Fruit fly (Drosophila melanogaster): ENCODE data around the gene CG45099.
A peak's percentile ranks its signal among the peaks of the same experiment; 100 is the strongest.

The CG45099 gene

dm6 chr3R:22035552-22035951 is 1.5 kb upstream of the CG45099 start:
- TF ChIP-seq pan (optimal IDR thresholded peaks at IDR 0.05) (no peak), tai (GFP tag; optimal IDR thresholded peaks at IDR 0.05) (no peak), fru (GFP tag; optimal IDR thresholded peaks at IDR 0.05) (no peak), Abd-B (GFP tag; optimal IDR thresholded peaks at IDR 0.05) (no peak), Myc (optimal IDR thresholded peaks at IDR 0.05) (peak; percentile 52), CrebA (GFP tag; optimal IDR thresholded peaks at IDR 0.05; ENCODE audit: borderline replicate concordance) (no peak), br (GFP tag; optimal IDR thresholded peaks at IDR 0.05) (no peak), ey (GFP tag; optimal IDR thresholded peaks at IDR 0.05) (no peak), Rel (GFP tag; optimal IDR thresholded peaks at IDR 0.05) (no peak), Rel (tag; optimal IDR thresholded peaks at IDR 0.05) (peak; percentile 56), Hr78 (GFP tag; optimal IDR thresholded peaks at IDR 0.05) (no peak), Jra (GFP tag; optimal IDR thresholded peaks at IDR 0.05) (no peak)

DNA sequence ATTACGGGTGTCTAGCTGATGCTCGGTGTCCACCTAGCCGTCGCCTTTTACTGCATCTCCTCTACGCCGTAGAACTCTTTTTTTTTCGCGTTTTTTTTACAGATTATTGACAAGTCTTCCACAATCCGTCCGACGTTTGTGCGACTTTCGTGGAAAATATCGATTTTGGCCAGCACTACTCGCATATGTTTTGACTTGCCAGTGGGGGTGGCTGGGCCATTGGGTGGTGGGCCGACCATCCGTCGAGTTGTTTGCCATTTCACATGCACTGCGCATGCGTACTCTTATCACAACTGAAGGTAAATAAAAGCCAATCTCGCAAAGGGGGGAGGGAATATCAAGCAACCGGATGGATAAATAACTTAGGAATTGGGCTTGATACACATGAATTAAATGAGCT is 2.3 kb downstream of the CG45099 start, which contains the start of gene CG13409:
CG13409 (minus strand) TSS at position 163 of the 400 bp plus-strand sequence.
- TF ChIP-seq dl (GFP tag; optimal IDR thresholded peaks at IDR 0.05; ENCODE audit: insufficient read depth in 1 of 2, partially characterized antibody in 2 of 2) (no peak), lola (GFP tag; optimal IDR thresholded peaks at IDR 0.05) (no peak), h (GFP tag; optimal IDR thresholded peaks at IDR 0.05) (no peak), Dfd (GFP tag; optimal IDR thresholded peaks at IDR 0.05) (no peak), fru (GFP tag; optimal IDR thresholded peaks at IDR 0.05) (no peak), Hr78 (GFP tag; optimal IDR thresholded peaks at IDR 0.05) (no peak), sv (GFP tag; optimal IDR thresholded peaks at IDR 0.05) (no peak)

DNA sequence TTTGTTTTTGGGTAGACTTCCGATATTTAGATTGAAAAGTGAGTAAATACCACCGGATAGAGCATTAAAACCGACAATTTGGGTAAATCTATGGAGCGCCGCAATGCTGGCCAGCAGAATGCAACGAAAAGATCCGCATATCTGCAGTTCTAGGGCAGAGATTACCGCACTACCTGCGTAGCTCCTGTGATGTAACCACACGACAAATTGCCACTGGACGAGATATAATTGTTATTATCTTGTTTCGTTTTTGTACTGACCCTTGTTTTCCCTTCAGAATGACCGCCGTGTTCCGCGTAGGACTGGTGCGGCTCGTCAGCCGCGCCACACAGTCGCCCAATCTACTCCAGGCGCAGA is 6.4 kb downstream of the CG45099 start:
- no peak for TF ChIP-seq Hr78 (GFP tag; optimal IDR thresholded peaks at IDR 0.05)

DNA sequence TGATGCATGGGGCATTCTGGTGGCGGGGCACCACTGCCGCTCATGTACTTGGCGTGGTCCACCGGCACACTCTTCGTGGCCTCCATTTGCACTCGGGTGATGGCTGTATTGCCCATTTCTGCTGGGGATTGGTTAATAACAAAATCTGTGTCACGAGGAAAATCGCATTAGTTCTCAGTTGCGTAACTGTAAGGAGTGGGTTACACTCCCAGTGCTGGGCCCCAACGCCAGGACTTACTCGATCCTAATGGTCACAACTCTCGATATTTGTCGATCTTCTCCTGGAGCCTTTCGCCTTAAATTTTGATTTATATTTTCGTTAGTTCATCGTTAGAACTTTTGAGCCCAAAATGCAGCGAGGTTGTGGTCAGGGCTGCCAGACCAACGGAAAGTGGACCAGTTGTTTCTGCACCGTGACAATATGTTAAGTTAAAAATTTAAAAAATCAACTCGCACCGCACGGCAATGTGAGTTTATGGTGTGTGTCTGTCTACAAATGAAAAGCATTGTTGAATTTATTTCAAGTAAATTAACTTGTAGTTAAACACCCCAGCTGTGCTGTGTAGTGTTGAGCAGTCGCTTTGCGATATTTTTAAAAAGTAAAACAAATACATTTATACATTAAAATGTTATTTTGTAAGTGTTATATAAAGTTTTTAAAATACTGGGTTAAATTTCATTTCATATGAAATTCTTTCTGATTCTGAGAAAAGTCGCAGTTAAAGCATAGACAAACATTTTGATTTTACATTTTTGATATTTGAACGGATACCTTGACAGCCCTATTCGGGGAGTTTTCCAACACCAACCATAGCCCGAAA is 7.0 kb downstream of the CG45099 start, which contains the start of the genes Cchl and ND-42:
Cchl (minus strand) TSS at position 559 of the 821 bp plus-strand sequence.
ND-42 (plus strand) TSS at position 788 of the 821 bp plus-strand sequence.
- TF ChIP-seq h (GFP tag; optimal IDR thresholded peaks at IDR 0.05) = peak; percentile 83
- TF ChIP-seq GATAd (GFP tag; optimal IDR thresholded peaks at IDR 0.05) = peak; percentile 57
- no peak for TF ChIP-seq tai (GFP tag; optimal IDR thresholded peaks at IDR 0.05)
- no peak for TF ChIP-seq Dif (GFP tag; optimal IDR thresholded peaks at IDR 0.05; ENCODE audit: partially characterized antibody)
- TF ChIP-seq sv (GFP tag; optimal IDR thresholded peaks at IDR 0.05) = peak; percentile 55
- TF ChIP-seq Sp1 (GFP tag; optimal IDR thresholded peaks at IDR 0.05) = peak; percentile 80
- TF ChIP-seq CG32264 (GFP tag; optimal IDR thresholded peaks at IDR 0.05) = peak; percentile 45
- no peak for TF ChIP-seq lola (GFP tag; optimal IDR thresholded peaks at IDR 0.05)
- TF ChIP-seq Jra (GFP tag; optimal IDR thresholded peaks at IDR 0.05) = peak; percentile 69
- peak; percentile 73 for TF ChIP-seq woc (GFP tag; optimal IDR thresholded peaks at IDR 0.05)
- TF ChIP-seq Myc (optimal IDR thresholded peaks at IDR 0.05) = peak; percentile 53
- peak; percentile 86 for TF ChIP-seq rgr (GFP tag; optimal IDR thresholded peaks at IDR 0.05)
- no peak for TF ChIP-seq brk (GFP tag; optimal IDR thresholded peaks at IDR 0.05)
- no peak for TF ChIP-seq dmrt93B (GFP tag; optimal IDR thresholded peaks at IDR 0.05)
- no peak for TF ChIP-seq pan (optimal IDR thresholded peaks at IDR 0.05)
- TF ChIP-seq psq (GFP tag; optimal IDR thresholded peaks at IDR 0.05) = peak; percentile 75
- TF ChIP-seq fru (GFP tag; optimal IDR thresholded peaks at IDR 0.05) = peak; percentile 78
- peak; percentile 88 for TF ChIP-seq HLH106 (tag; optimal IDR thresholded peaks at IDR 0.05)
- no peak for TF ChIP-seq N (GFP tag; optimal IDR thresholded peaks at IDR 0.05)
- TF ChIP-seq dsf (GFP tag; optimal IDR thresholded peaks at IDR 0.05; ENCODE audit: borderline replicate concordance) = no peak
- TF ChIP-seq jim (GFP tag; optimal IDR thresholded peaks at IDR 0.05) = no peak
- no peak for TF ChIP-seq Abd-B (GFP tag; optimal IDR thresholded peaks at IDR 0.05)
- TF ChIP-seq usp (GFP tag; optimal IDR thresholded peaks at IDR 0.05) = no peak
- TF ChIP-seq Dfd (GFP tag; optimal IDR thresholded peaks at IDR 0.05) = no peak
- no peak for TF ChIP-seq sage (GFP tag; optimal IDR thresholded peaks at IDR 0.05)
- no peak for TF ChIP-seq Rel (GFP tag; optimal IDR thresholded peaks at IDR 0.05)
- TF ChIP-seq Rel (tag; optimal IDR thresholded peaks at IDR 0.05) = peak; percentile 64
- TF ChIP-seq Mio (GFP tag; optimal IDR thresholded peaks at IDR 0.05) = no peak
- TF ChIP-seq br (GFP tag; optimal IDR thresholded peaks at IDR 0.05) = no peak
- TF ChIP-seq Hr78 (GFP tag; optimal IDR thresholded peaks at IDR 0.05) = no peak
- TF ChIP-seq OdsH (GFP tag; optimal IDR thresholded peaks at IDR 0.05) = peak; percentile 76
- TF ChIP-seq ey (GFP tag; optimal IDR thresholded peaks at IDR 0.05) = peak; percentile 70
- peak in 1 of 2 experiments; percentile 88 for TF ChIP-seq foxo (GFP tag; optimal IDR thresholded peaks at IDR 0.05)
- TF ChIP-seq CG9705 (GFP tag; optimal IDR thresholded peaks at IDR 0.05) = peak; percentile 86
- no peak for TF ChIP-seq Vsx2 (GFP tag; optimal IDR thresholded peaks at IDR 0.05; ENCODE audit: partially characterized antibody)
- peak; percentile 63 for TF ChIP-seq Hr83 (GFP tag; optimal IDR thresholded peaks at IDR 0.05; ENCODE audit: poor library complexity, severe bottlenecking)
- TF ChIP-seq CrebA (GFP tag; optimal IDR thresholded peaks at IDR 0.05; ENCODE audit: borderline replicate concordance) = no peak
- no peak for TF ChIP-seq dl (GFP tag; optimal IDR thresholded peaks at IDR 0.05; ENCODE audit: insufficient read depth in 1 of 2, partially characterized antibody in 2 of 2)
- TF ChIP-seq Hnf4 (GFP tag; optimal IDR thresholded peaks at IDR 0.05) = no peak
